Worm (Caenorhabditis elegans) whole organism, L1 larva: ENCODE results near the gene K08H10.6.
A peak's percentile ranks its signal among the peaks of the same experiment; 100 is the strongest.

Experiments used
- ceh-82 ChIP-seq, 3 experiments: fragments of 150-350 bp in 1 of 3; sonication (generic microtip) in 2 of 3; optimal IDR thresholded peaks; 2 replicates each; lab custom pipeline; 2014 to 2017; ENCODE audit warnings: missing biosample characterization in 3 of 3, missing genetic modification characterization in 3 of 3
- lir-3 ChIP-seq: sonication (generic microtip); optimal IDR thresholded peaks from 2 replicates; lab custom pipeline; 2016; ENCODE audit warnings: mild to moderate bottlenecking, missing genetic modification characterization, moderate library complexity, missing compliant biosample characterization; ENCODE audit not compliant: poor library complexity
- mdl-1 ChIP-seq, 2 experiments: fragments of 150-350 bp; optimal IDR thresholded peaks; 2 replicates each; lab custom pipeline; 2014 to 2017; ENCODE audit warnings: missing biosample characterization in 2 of 2, missing genetic modification characterization in 2 of 2, inconsistent platforms in 1 of 2
- nhr-20 ChIP-seq: sonication (generic microtip); optimal IDR thresholded peaks from 2 replicates; lab custom pipeline; 2016; ENCODE audit warnings: mild to moderate bottlenecking, missing genetic modification characterization, missing compliant biosample characterization
- nhr-76 ChIP-seq: sonication (generic microtip); optimal IDR thresholded peaks from 2 replicates; lab custom pipeline; 2017; ENCODE audit warnings: missing biosample characterization, missing genetic modification characterization
- nhr-77 ChIP-seq: fragments of 150-350 bp; optimal IDR thresholded peaks from 2 replicates; lab custom pipeline; 2014; ENCODE audit warnings: missing biosample characterization, missing genetic modification characterization

ce11 chrV:10019934-10020333, 24.2 kb upstream of the K08H10.6 start:
- TF ChIP-seq nhr-76: no peak
- TF ChIP-seq mdl-1 (tag; optimal IDR thresholded peaks at IDR 0.05; lab: Kevin White, UChicago): peak in 1 of 2 experiments; percentile 25
- TF ChIP-seq ceh-82 (tag; optimal IDR thresholded peaks at IDR 0.05; lab: Kevin White, UChicago): no peak
- TF ChIP-seq lir-3: no peak
- TF ChIP-seq nhr-20 (tag; lab: Kevin White, UChicago): no peak
- TF ChIP-seq nhr-77 (tag; lab: Kevin White, UChicago): no peak
